Worm (Caenorhabditis elegans) whole organism, mixed stage, embryonic: ENCODE measurements around the gene sru-3.

Experiments used
- M03D4.4 ChIP-seq: sonication (generic microtip); optimal IDR thresholded peaks from 2 replicates; lab custom pipeline; 2017; ENCODE audit warnings: mild to moderate bottlenecking, missing genetic modification characterization, missing compliant biosample characterization
- bed-3 ChIP-seq: fragments of 200-800 bp; sonication (Bioruptor generic); optimal IDR thresholded peaks from 3 replicates; lab custom pipeline; 2018; ENCODE audit warnings: mild to moderate bottlenecking, missing genetic modification characterization, moderate library complexity, missing compliant biosample characterization
- blmp-1 ChIP-seq: fragments of 150-350 bp; optimal IDR thresholded peaks from 2 replicates; lab custom pipeline; 2014; ENCODE audit warnings: missing biosample characterization, missing genetic modification characterization
- ceh-39 ChIP-seq: fragments of 150-350 bp; optimal IDR thresholded peaks from 2 replicates; lab custom pipeline; 2014; ENCODE audit warnings: missing biosample characterization, missing genetic modification characterization
- ceh-43 ChIP-seq: fragments of 200-800 bp; sonication (Bioruptor generic); optimal IDR thresholded peaks from 2 replicates; lab custom pipeline; 2018; ENCODE audit warnings: mild to moderate bottlenecking, missing genetic modification characterization, moderate library complexity, missing compliant biosample characterization
- ces-1 ChIP-seq: fragments of 150-350 bp; optimal IDR thresholded peaks from 2 replicates; lab custom pipeline; 2014; ENCODE audit warnings: missing biosample characterization, missing genetic modification reagents, missing genetic modification characterization
- cnd-1 ChIP-seq: fragments of 200-800 bp; sonication (Bioruptor generic); optimal IDR thresholded peaks from 2 replicates; lab custom pipeline; 2018; ENCODE audit warnings: mild to moderate bottlenecking, missing genetic modification characterization, missing compliant biosample characterization
- drap-1 ChIP-seq: fragments of 200-800 bp; sonication (Bioruptor generic); optimal IDR thresholded peaks from 3 replicates; lab custom pipeline; 2018; ENCODE audit warnings: mild to moderate bottlenecking, missing genetic modification characterization, missing compliant biosample characterization
- elt-1 ChIP-seq: sonication (generic microtip); optimal IDR thresholded peaks from 2 replicates; lab custom pipeline; 2017; ENCODE audit warnings: missing genetic modification characterization, mild to moderate bottlenecking, missing compliant biosample characterization, antibody characterized with exemption, moderate library complexity, borderline replicate concordance; ENCODE audit not compliant: insufficient read depth
- elt-3 ChIP-seq: fragments of 150-350 bp; optimal IDR thresholded peaks from 2 replicates; lab custom pipeline; 2014; ENCODE audit warnings: missing biosample characterization, missing genetic modification characterization
- flh-1 ChIP-seq: fragments of 200-800 bp; sonication (Bioruptor generic); optimal IDR thresholded peaks from 2 replicates; lab custom pipeline; 2018; ENCODE audit warnings: mild to moderate bottlenecking, missing genetic modification characterization, moderate library complexity, missing compliant biosample characterization
- ham-2 ChIP-seq: fragments of 200-800 bp; sonication (Bioruptor generic); optimal IDR thresholded peaks from 2 replicates; lab custom pipeline; 2018; ENCODE audit warnings: mild to moderate bottlenecking, missing genetic modification characterization, missing compliant biosample characterization
- lin-13 ChIP-seq: fragments of 150-350 bp; optimal IDR thresholded peaks from 2 replicates; lab custom pipeline; 2014; ENCODE audit warnings: missing biosample characterization, missing genetic modification characterization
- lsy-2 ChIP-seq: fragments of 150-350 bp; optimal IDR thresholded peaks from 2 replicates; lab custom pipeline; 2014; ENCODE audit warnings: missing biosample characterization, missing genetic modification characterization
- mab-5 ChIP-seq: fragments of 150-350 bp; optimal IDR thresholded peaks from 2 replicates; lab custom pipeline; 2014; ENCODE audit warnings: missing biosample characterization, missing genetic modification characterization
- mep-1 ChIP-seq: fragments of 150-350 bp; optimal IDR thresholded peaks from 2 replicates; lab custom pipeline; 2017; ENCODE audit warnings: missing biosample characterization, missing genetic modification reagents, missing genetic modification characterization, inconsistent platforms
- nhr-12 ChIP-seq: fragments of 150-350 bp; optimal IDR thresholded peaks from 2 replicates; lab custom pipeline; 2014; ENCODE audit warnings: missing biosample characterization, missing genetic modification characterization
- nhr-2 ChIP-seq: fragments of 150-350 bp; optimal IDR thresholded peaks from 2 replicates; lab custom pipeline; 2014; ENCODE audit warnings: missing biosample characterization, missing genetic modification characterization
- nhr-237 ChIP-seq: fragments of 150-350 bp; optimal IDR thresholded peaks from 2 replicates; lab custom pipeline; 2014; ENCODE audit warnings: missing biosample characterization, missing genetic modification characterization
- nhr-28 ChIP-seq: fragments of 150-350 bp; optimal IDR thresholded peaks from 2 replicates; lab custom pipeline; 2014; ENCODE audit warnings: missing biosample characterization, missing genetic modification characterization
- nhr-76 ChIP-seq: sonication (generic microtip); optimal IDR thresholded peaks from 2 replicates; lab custom pipeline; 2017; ENCODE audit warnings: missing biosample characterization, missing genetic modification characterization
- pha-4 ChIP-seq: fragments of 150-350 bp; optimal IDR thresholded peaks from 2 replicates; lab custom pipeline; 2018; ENCODE audit warnings: missing biosample characterization, missing genetic modification reagents, missing genetic modification characterization
- sem-2 ChIP-seq: fragments of 200-800 bp; sonication (Bioruptor generic); optimal IDR thresholded peaks from 2 replicates; lab custom pipeline; 2018; ENCODE audit warnings: mild to moderate bottlenecking, missing genetic modification characterization, missing compliant biosample characterization
- snpc-4 ChIP-seq: fragments of 150-350 bp; optimal IDR thresholded peaks from 2 replicates; lab custom pipeline; 2014; ENCODE audit warnings: missing biosample characterization, missing genetic modification characterization
- sptf-1 ChIP-seq: sonication (generic microtip); optimal IDR thresholded peaks from 2 replicates; lab custom pipeline; 2017; ENCODE audit warnings: mild to moderate bottlenecking, missing genetic modification characterization, moderate library complexity, missing compliant biosample characterization
- tbx-8 ChIP-seq: fragments of 200-800 bp; sonication (Bioruptor generic); optimal IDR thresholded peaks from 2 replicates; lab custom pipeline; 2018; ENCODE audit warnings: mild to moderate bottlenecking, missing genetic modification characterization, moderate library complexity, missing compliant biosample characterization
- unc-120 ChIP-seq: sonication (generic microtip); optimal IDR thresholded peaks from 2 replicates; lab custom pipeline; 2017; ENCODE audit warnings: missing genetic modification characterization, missing compliant biosample characterization; ENCODE audit not compliant: poor library complexity, severe bottlenecking
- unc-39 ChIP-seq: fragments of 150-350 bp; optimal IDR thresholded peaks from 2 replicates; lab custom pipeline; 2014; ENCODE audit warnings: missing biosample characterization, missing genetic modification characterization
- unc-62 ChIP-seq: fragments of 150-350 bp; optimal IDR thresholded peaks from 2 replicates; lab custom pipeline; 2014; ENCODE audit warnings: missing biosample characterization, missing genetic modification reagents, missing genetic modification characterization
- zip-8 ChIP-seq: fragments of 150-350 bp; optimal IDR thresholded peaks from 2 replicates; lab custom pipeline; 2014; ENCODE audit warnings: missing biosample characterization, missing genetic modification characterization
- ztf-11 ChIP-seq: fragments of 150-350 bp; optimal IDR thresholded peaks from 2 replicates; lab custom pipeline; 2014; ENCODE audit warnings: missing biosample characterization, missing genetic modification characterization

Gene sru-3

DNA sequence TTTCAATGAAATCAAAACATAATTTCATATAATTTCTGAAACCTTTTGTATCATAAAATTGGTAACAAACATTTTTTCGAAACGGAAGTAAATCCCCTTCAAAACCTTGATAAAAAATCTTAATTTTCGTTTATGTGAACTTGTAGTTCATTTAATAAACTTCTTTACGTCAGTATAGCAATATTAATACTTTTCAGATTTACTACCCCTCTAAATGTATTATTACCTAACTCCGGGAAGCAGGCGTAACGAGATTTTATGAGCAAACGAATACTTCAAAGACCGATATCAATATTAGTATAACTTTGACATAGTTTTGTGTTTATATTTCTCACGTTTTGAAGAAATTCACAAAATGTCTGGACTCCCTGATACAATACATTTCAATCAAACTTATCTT lies 8.1 kb upstream of the sru-3 start, which contains the start of gene sru-1:
Gene sru-1, plus strand, starts transcription at position 301 of the 400 bp plus-strand sequence.
- TF ChIP-seq snpc-4 (tag; lab: Kevin White, UChicago) (no peak), sptf-1 (tag; lab: Kevin White, UChicago) (no peak), sem-2 (GFP tag; lab: Kevin White, UChicago) (no peak), lin-13 (no peak), ham-2 (GFP tag; lab: Kevin White, UChicago) (no peak), unc-62 (GFP tag; lab: Kevin White, UChicago) (no peak), ztf-11 (no peak), nhr-12 (tag; lab: Kevin White, UChicago) (no peak), ceh-39 (tag; lab: Kevin White, UChicago) (no peak), cnd-1 (tag; lab: Kevin White, UChicago) (no peak), tbx-8 (GFP tag; lab: Kevin White, UChicago) (no peak), nhr-2 (tag; lab: Kevin White, UChicago) (no peak), elt-3 (no peak), drap-1 (GFP tag; lab: Kevin White, UChicago) (no peak), mep-1 (tag; lab: Kevin White, UChicago) (no peak)

DNA sequence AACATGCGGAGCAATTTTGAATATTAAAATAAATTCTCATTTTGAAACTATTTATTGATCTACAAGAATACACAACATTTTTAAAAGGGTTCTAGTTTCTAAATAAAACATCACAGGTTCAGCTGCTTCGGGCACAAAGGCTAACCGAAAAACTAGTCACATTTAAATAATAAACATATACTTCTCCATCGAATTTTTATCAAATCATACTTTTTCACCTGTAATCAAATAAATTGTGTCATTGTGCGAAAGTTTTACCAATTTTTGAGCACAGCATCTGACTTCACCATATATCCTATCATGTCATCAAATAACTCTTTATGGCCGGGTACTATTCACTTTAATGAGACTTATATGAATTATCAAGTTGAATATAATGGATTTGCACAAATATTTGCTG lies 6.1 kb upstream of the sru-3 start, which contains the start of gene sru-6:
Gene sru-6, plus strand, starts transcription at position 301 of the 400 bp plus-strand sequence.
- TF ChIP-seq M03D4.4 (tag; lab: Kevin White, UChicago) (no peak), nhr-76 (tag; lab: Kevin White, UChicago) (no peak), mep-1 (tag; lab: Kevin White, UChicago) (no peak), elt-1 (tag; lab: Kevin White, UChicago) (no peak), zip-8 (tag; lab: Kevin White, UChicago) (no peak), sem-2 (GFP tag; lab: Kevin White, UChicago) (no peak), nhr-2 (tag; lab: Kevin White, UChicago) (no peak), ztf-11 (no peak)

DNA sequence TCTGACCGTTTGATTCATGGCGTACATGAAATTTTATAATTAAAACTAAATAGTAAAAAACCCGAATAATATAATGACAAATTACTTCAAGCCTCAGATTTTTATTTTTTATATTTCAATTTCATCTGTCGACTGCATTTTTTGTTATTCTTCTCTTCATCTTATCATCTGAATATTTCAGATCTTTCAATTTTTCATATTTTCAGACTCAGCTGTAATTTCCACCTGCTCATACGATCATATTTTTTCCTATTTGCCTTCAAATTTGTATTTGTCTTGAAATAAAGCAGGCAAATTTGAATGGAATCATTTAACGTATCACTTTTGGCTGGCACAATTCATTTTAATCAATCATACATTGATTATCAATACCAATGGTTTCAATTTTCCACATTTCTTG lies 1.7 kb downstream of the sru-3 start, which contains the start of gene sru-4:
Gene sru-4, plus strand, starts transcription at position 301 of the 400 bp plus-strand sequence.
- no peak for TF ChIP-seq tbx-8 (GFP tag; lab: Kevin White, UChicago)
- TF ChIP-seq ceh-43 = no peak
- TF ChIP-seq drap-1 (GFP tag; lab: Kevin White, UChicago) = no peak
- no peak for TF ChIP-seq sptf-1 (tag; lab: Kevin White, UChicago)
- TF ChIP-seq ceh-39 (tag; lab: Kevin White, UChicago) = no peak
- TF ChIP-seq zip-8 (tag; lab: Kevin White, UChicago) = no peak
- no peak for TF ChIP-seq snpc-4 (tag; lab: Kevin White, UChicago)
- no peak for TF ChIP-seq M03D4.4 (tag; lab: Kevin White, UChicago)
- TF ChIP-seq unc-39 (tag; lab: Kevin White, UChicago) = no peak
- TF ChIP-seq mab-5 (tag; lab: Kevin White, UChicago) = no peak

- TF ChIP-seq lin-13 (no peak), sptf-1 (tag; lab: Kevin White, UChicago) (no peak), nhr-28 (tag; lab: Kevin White, UChicago) (no peak), bed-3 (GFP tag; lab: Kevin White, UChicago) (no peak), pha-4 (no peak), elt-1 (tag; lab: Kevin White, UChicago) (no peak)
Measured at ce11 chrIV:9499636-9500035, 3.2 kb downstream of the sru-3 start.

ce11 chrIV:9500100-9500499 lies 3.7 kb downstream of the sru-3 start, which contains the start of gene ugt-21:
Gene ugt-21, plus strand, starts transcription at chrIV:9500311.
- TF ChIP-seq mep-1 (tag; lab: Kevin White, UChicago) (no peak), bed-3 (GFP tag; lab: Kevin White, UChicago) (no peak), pha-4 (no peak), flh-1 (no peak), zip-8 (tag; lab: Kevin White, UChicago) (no peak), nhr-12 (tag; lab: Kevin White, UChicago) (no peak), sptf-1 (tag; lab: Kevin White, UChicago) (no peak), ceh-43 (no peak), elt-3 (no peak), ces-1 (GFP tag; lab: Kevin White, UChicago) (no peak), unc-39 (tag; lab: Kevin White, UChicago) (no peak), lsy-2 (tag; lab: Kevin White, UChicago) (no peak)

DNA sequence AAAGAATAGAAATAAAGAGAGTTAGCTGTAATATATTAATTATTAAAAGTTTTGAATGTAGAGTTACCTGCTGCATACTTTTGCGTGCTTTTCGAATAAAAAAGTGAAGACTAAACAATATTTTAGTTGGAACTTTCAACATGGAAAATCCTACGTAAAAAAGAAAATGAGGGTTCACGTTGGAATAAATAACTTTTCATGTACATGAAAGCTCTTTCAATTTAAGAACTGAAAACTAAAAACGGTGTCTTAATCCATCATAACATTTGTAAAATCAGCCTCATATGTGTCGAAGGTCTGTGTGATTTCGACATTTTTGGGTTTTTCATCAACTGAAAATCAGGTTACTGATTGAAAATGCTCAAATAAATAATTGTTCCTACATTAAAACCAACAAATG lies 9.8 kb downstream of the sru-3 start, which contains the start of gene ttr-9:
Gene ttr-9, minus strand, starts transcription at position 101 of the 400 bp plus-strand sequence.
- TF ChIP-seq cnd-1 (tag; lab: Kevin White, UChicago) = no peak
- no peak for TF ChIP-seq nhr-76 (tag; lab: Kevin White, UChicago)
- no peak for TF ChIP-seq tbx-8 (GFP tag; lab: Kevin White, UChicago)
- TF ChIP-seq unc-120 = no peak
- TF ChIP-seq unc-62 (GFP tag; lab: Kevin White, UChicago) = no peak
- TF ChIP-seq mab-5 (tag; lab: Kevin White, UChicago) = no peak
- TF ChIP-seq bed-3 (GFP tag; lab: Kevin White, UChicago) = no peak
- no peak for TF ChIP-seq nhr-237
- TF ChIP-seq nhr-2 (tag; lab: Kevin White, UChicago) = no peak
- TF ChIP-seq nhr-28 (tag; lab: Kevin White, UChicago) = no peak
- TF ChIP-seq blmp-1 (tag; lab: Kevin White, UChicago) = no peak
- TF ChIP-seq lin-13 = no peak
